Fruit fly (Drosophila melanogaster) whole organism, prepupa: Measurements from ENCODE around the gene slp1.

Experiments
- Blimp-1 ChIP-seq: fragments of 200-800 bp; sonication (Bioruptor generic); optimal IDR thresholded peaks from 3 replicates; lab custom pipeline; 2017; ENCODE audit warnings: missing biosample characterization, missing genetic modification characterization, mild to moderate bottlenecking, moderate library complexity, missing genetic modification reagents
- CG10631 ChIP-seq: fragments of 200-800 bp; sonication (Bioruptor generic); optimal IDR thresholded peaks from 2 replicates; lab custom pipeline; 2016; ENCODE audit warnings: missing biosample characterization, missing genetic modification characterization
- CG11294 ChIP-seq: fragments of 200-800 bp; sonication (Bioruptor generic); IDR thresholded peaks from 2 replicates; pipeline ENCODE4 v1.3.6; 2022; ENCODE audit warnings: missing biosample characterization, missing genetic modification characterization
- CG11762 ChIP-seq: fragments of 200-800 bp; sonication (Bioruptor generic); optimal IDR thresholded peaks from 3 replicates; lab custom pipeline; 2016; ENCODE audit warnings: missing biosample characterization, missing genetic modification characterization; ENCODE audit not compliant: insufficient read depth
- CG15336 ChIP-seq: fragments of 200-800 bp; sonication (Bioruptor generic); IDR thresholded peaks from 2 replicates; pipeline ENCODE4 v1.3.6; 2022; ENCODE audit warnings: missing biosample characterization, missing genetic modification characterization
- CG1621 ChIP-seq: fragments of 200-800 bp; sonication (Bioruptor generic); optimal IDR thresholded peaks from 3 replicates; lab custom pipeline; 2018; ENCODE audit warnings: missing biosample characterization, mild to moderate bottlenecking, missing genetic modification characterization
- CG3032 ChIP-seq: fragments of 200-800 bp; optimal IDR thresholded peaks from 2 replicates; lab custom pipeline; 2019; ENCODE audit warnings: missing biosample characterization, mild to moderate bottlenecking, missing genetic modification characterization, moderate library complexity
- CG31627 ChIP-seq: fragments of 200-800 bp; sonication (Bioruptor generic); optimal IDR thresholded peaks from 3 replicates; lab custom pipeline; 2016; ENCODE audit warnings: missing biosample characterization, missing genetic modification characterization
- CG32006 ChIP-seq: fragments of 200-800 bp; sonication (Bioruptor generic); optimal IDR thresholded peaks from 3 replicates; lab custom pipeline; 2017; ENCODE audit warnings: missing biosample characterization, mild to moderate bottlenecking, missing genetic modification characterization
- CG4318 ChIP-seq: fragments of 200-800 bp; sonication (Bioruptor generic); optimal IDR thresholded peaks from 3 replicates; lab custom pipeline; 2017; ENCODE audit warnings: missing biosample characterization, mild to moderate bottlenecking, missing genetic modification characterization
- CG6276 ChIP-seq: fragments of 200-800 bp; sonication (Bioruptor generic); optimal IDR thresholded peaks from 2 replicates; lab custom pipeline; 2017; ENCODE audit warnings: missing biosample characterization, mild to moderate bottlenecking, missing genetic modification characterization
- CG6792 ChIP-seq: fragments of 200-800 bp; sonication (Bioruptor generic); optimal IDR thresholded peaks from 3 replicates; lab custom pipeline; 2016; ENCODE audit warnings: missing biosample characterization, missing genetic modification characterization
- CG8119 ChIP-seq: fragments of 200-800 bp; sonication (Bioruptor generic); IDR thresholded peaks from 3 replicates; pipeline ENCODE4 v1.3.6; 2022; ENCODE audit warnings: missing biosample characterization, missing genetic modification characterization
- CG8319 ChIP-seq: fragments of 200-800 bp; sonication (Bioruptor generic); optimal IDR thresholded peaks from 3 replicates; lab custom pipeline; 2016; ENCODE audit warnings: missing biosample characterization, missing genetic modification characterization
- Eip75B ChIP-seq: fragments of 200-800 bp; sonication (Bioruptor generic); optimal IDR thresholded peaks from 3 replicates; lab custom pipeline; 2016; ENCODE audit warnings: missing biosample characterization, missing genetic modification characterization
- Eip78C ChIP-seq: fragments of 200-800 bp; sonication (Bioruptor generic); peaks from one replicate; lab custom pipeline; 2016; ENCODE audit warnings: missing biosample characterization, missing genetic modification characterization
- Ets21C ChIP-seq: fragments of 200-800 bp; sonication (Bioruptor generic); optimal IDR thresholded peaks from 3 replicates; lab custom pipeline; 2016; ENCODE audit warnings: missing biosample characterization, missing genetic modification characterization
- Ets96B ChIP-seq: fragments of 200-800 bp; optimal IDR thresholded peaks from 2 replicates; lab custom pipeline; 2019; ENCODE audit warnings: missing biosample characterization, mild to moderate bottlenecking, missing genetic modification characterization, moderate library complexity
- Gug ChIP-seq: fragments of 200-800 bp; sonication (Bioruptor generic); IDR thresholded peaks from 2 replicates; pipeline ENCODE4 v1.3.6; 2022; ENCODE audit warnings: missing biosample characterization, missing genetic modification characterization
- Hr38 ChIP-seq: sonication (Bioruptor generic); optimal IDR thresholded peaks from 2 replicates; lab custom pipeline; 2016; ENCODE audit warnings: missing biosample characterization, missing genetic modification characterization
- Hr39 ChIP-seq: fragments of 200-800 bp; sonication (Bioruptor generic); optimal IDR thresholded peaks from 2 replicates; lab custom pipeline; 2016; ENCODE audit warnings: missing biosample characterization, missing genetic modification characterization
- Hr4 ChIP-seq: fragments of 200-800 bp; sonication (Bioruptor generic); optimal IDR thresholded peaks from 3 replicates; lab custom pipeline; 2016; ENCODE audit warnings: missing biosample characterization, missing genetic modification characterization
- Lpt ChIP-seq: fragments of 200-800 bp; sonication (Bioruptor generic); optimal IDR thresholded peaks from 3 replicates; lab custom pipeline; 2016; ENCODE audit warnings: missing biosample characterization, missing genetic modification characterization
- Met ChIP-seq: fragments of 200-800 bp; sonication (Bioruptor generic); optimal IDR thresholded peaks from 3 replicates; lab custom pipeline; 2016; ENCODE audit warnings: missing biosample characterization, missing genetic modification characterization
- OdsH ChIP-seq: fragments of 200-800 bp; sonication (Bioruptor generic); optimal IDR thresholded peaks from 3 replicates; lab custom pipeline; 2016; ENCODE audit warnings: missing biosample characterization, missing genetic modification characterization
- Smox ChIP-seq: fragments of 200-800 bp; sonication (Bioruptor generic); optimal IDR thresholded peaks from 3 replicates; lab custom pipeline; 2016; ENCODE audit warnings: missing biosample characterization, missing genetic modification characterization
- Sox102F ChIP-seq: fragments of 200-800 bp; sonication (Bioruptor generic); optimal IDR thresholded peaks from 2 replicates; lab custom pipeline; 2016; ENCODE audit warnings: missing biosample characterization, mild to moderate bottlenecking, missing genetic modification characterization
- Sox14 ChIP-seq: fragments of 200-800 bp; sonication (Bioruptor generic); optimal IDR thresholded peaks from 3 replicates; lab custom pipeline; 2016; ENCODE audit warnings: missing biosample characterization, missing genetic modification characterization
- Sox15 ChIP-seq: fragments of 200-800 bp; sonication (Bioruptor generic); optimal IDR thresholded peaks from 3 replicates; lab custom pipeline; 2016; ENCODE audit warnings: missing biosample characterization, missing genetic modification characterization
- achi ChIP-seq: fragments of 200-800 bp; sonication (Bioruptor generic); optimal IDR thresholded peaks from 3 replicates; lab custom pipeline; 2016; ENCODE audit warnings: missing biosample characterization, missing genetic modification characterization
- acj6 ChIP-seq: fragments of 200-800 bp; sonication (Bioruptor generic); optimal IDR thresholded peaks from 3 replicates; lab custom pipeline; 2016; ENCODE audit warnings: missing biosample characterization, missing genetic modification characterization
- dsx ChIP-seq: fragments of 200-800 bp; optimal IDR thresholded peaks from 3 replicates; lab custom pipeline; 2019; ENCODE audit warnings: missing biosample characterization, mild to moderate bottlenecking, missing genetic modification characterization, moderate library complexity; ENCODE audit not compliant: poor library complexity, severe bottlenecking
- eg ChIP-seq: fragments of 200-800 bp; sonication (Bioruptor generic); IDR thresholded peaks from 3 replicates; pipeline ENCODE4 v1.3.6; 2022; ENCODE audit warnings: missing biosample characterization, missing genetic modification characterization
- fd59A ChIP-seq: fragments of 200-800 bp; sonication (Bioruptor generic); optimal IDR thresholded peaks from 2 replicates; lab custom pipeline; 2017; ENCODE audit warnings: missing biosample characterization, mild to moderate bottlenecking, missing genetic modification characterization, missing genetic modification reagents
- fkh ChIP-seq: fragments of 200-800 bp; sonication (Bioruptor generic); optimal IDR thresholded peaks from 3 replicates; lab custom pipeline; 2017; ENCODE audit warnings: missing biosample characterization, mild to moderate bottlenecking, missing genetic modification characterization, moderate library complexity
- lz ChIP-seq: fragments of 200-800 bp; sonication (Bioruptor generic); optimal IDR thresholded peaks from 3 replicates; lab custom pipeline; 2016; ENCODE audit warnings: missing biosample characterization, missing genetic modification characterization
- net ChIP-seq: fragments of 200-800 bp; sonication (Bioruptor generic); optimal IDR thresholded peaks from 3 replicates; lab custom pipeline; 2016; ENCODE audit warnings: missing biosample characterization, missing genetic modification characterization
- salr ChIP-seq, 2 experiments: fragments of 200-800 bp; sonication (Bioruptor generic); optimal IDR thresholded peaks; 3 replicates each; lab custom pipeline; 2016 to 2018; ENCODE audit warnings: missing biosample characterization in 2 of 2, missing genetic modification characterization in 2 of 2, mild to moderate bottlenecking in 1 of 2
- spab ChIP-seq: fragments of 200-800 bp; sonication (Bioruptor generic); optimal IDR thresholded peaks from 2 replicates; lab custom pipeline; 2017; ENCODE audit warnings: missing biosample characterization, mild to moderate bottlenecking, missing genetic modification characterization, missing genetic modification reagents
- ss ChIP-seq, 2 experiments: fragments of 200-800 bp; sonication (Bioruptor generic); optimal IDR thresholded peaks; 2 replicates in 1 of 2; 3 replicates in 1 of 2; lab custom pipeline; 2017 to 2018; ENCODE audit warnings: mild to moderate bottlenecking in 2 of 2, missing biosample characterization in 2 of 2, missing genetic modification characterization in 2 of 2, moderate library complexity in 1 of 2
- svp ChIP-seq: fragments of 200-800 bp; sonication (Bioruptor generic); peaks from one replicate; lab custom pipeline; 2016; ENCODE audit warnings: missing biosample characterization, missing genetic modification characterization
- topi ChIP-seq: fragments of 200-800 bp; sonication (Bioruptor generic); optimal IDR thresholded peaks from 3 replicates; lab custom pipeline; 2016; ENCODE audit warnings: missing biosample characterization, missing genetic modification characterization
- vri ChIP-seq: fragments of 200-800 bp; sonication (Bioruptor generic); optimal IDR thresholded peaks from 3 replicates; lab custom pipeline; 2016; ENCODE audit warnings: missing biosample characterization, mild to moderate bottlenecking, missing genetic modification characterization

slp1 gene

DNA sequence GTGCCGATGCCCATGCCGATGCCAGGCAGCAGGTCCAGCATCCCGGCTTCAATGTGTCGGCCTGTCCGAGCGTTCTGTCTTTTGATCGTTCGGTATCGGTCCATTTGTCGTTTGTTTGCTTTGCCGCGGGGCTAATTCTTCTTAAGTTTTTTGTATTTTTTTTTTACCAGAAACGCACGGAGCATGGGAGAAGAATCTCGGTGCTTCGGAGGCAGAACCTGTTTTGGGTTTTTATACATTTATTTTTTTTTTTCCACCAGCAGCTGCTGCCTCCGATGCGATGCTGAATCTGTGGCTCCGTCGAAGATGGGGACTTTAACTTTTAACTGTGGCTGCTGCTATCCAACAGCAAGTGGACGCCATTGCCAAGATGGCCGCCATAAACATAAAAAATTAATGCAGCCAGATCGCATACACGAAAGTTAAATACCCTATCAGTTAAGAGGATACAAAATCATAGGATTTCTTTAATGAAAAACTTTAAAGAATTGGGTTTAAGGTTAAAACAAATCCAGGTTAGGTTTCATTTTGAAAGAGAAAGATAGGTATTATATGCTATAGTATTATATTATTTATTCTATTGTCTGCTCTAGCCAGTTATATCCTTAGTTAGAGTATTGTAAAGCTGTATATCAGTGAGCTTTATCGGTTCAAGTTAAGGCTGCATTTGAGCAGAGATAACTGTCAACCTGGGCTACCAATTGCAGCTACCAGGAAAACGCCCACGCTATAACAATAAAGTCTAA lies 44.2 kb upstream of the slp1 start (continued):
- TF ChIP-seq fd59A (peak; percentile 64), topi (GFP tag; lab: Kevin White, UChicago) (peak; percentile 63), eg (GFP tag; lab: Robert Waterston, UW) (peak; percentile 73; the same call in 2 of the 3 replicates), Lpt (no peak), Eip75B (GFP tag; lab: Kevin White, UChicago) (peak; percentile 72), acj6 (GFP tag; lab: Kevin White, UChicago) (peak; percentile 78), Blimp-1 (GFP tag; lab: Kevin White, UChicago) (peak; percentile 35), Hr4 (peak; percentile 40), svp (GFP tag; lab: Kevin White, UChicago) (peak; percentile 85), Sox14 (GFP tag; lab: Kevin White, UChicago) (peak; percentile 56), CG3032 (peak; percentile 54), Met (GFP tag; lab: Kevin White, UChicago) (peak; percentile 78), Gug (peak; percentile 46), CG8119 (peak; percentile 78; the same call in 2 of the 3 replicates), CG32006 (GFP tag; lab: Kevin White, UChicago) (peak; percentile 59), OdsH (GFP tag; lab: Kevin White, UChicago) (peak; percentile 80)

DNA sequence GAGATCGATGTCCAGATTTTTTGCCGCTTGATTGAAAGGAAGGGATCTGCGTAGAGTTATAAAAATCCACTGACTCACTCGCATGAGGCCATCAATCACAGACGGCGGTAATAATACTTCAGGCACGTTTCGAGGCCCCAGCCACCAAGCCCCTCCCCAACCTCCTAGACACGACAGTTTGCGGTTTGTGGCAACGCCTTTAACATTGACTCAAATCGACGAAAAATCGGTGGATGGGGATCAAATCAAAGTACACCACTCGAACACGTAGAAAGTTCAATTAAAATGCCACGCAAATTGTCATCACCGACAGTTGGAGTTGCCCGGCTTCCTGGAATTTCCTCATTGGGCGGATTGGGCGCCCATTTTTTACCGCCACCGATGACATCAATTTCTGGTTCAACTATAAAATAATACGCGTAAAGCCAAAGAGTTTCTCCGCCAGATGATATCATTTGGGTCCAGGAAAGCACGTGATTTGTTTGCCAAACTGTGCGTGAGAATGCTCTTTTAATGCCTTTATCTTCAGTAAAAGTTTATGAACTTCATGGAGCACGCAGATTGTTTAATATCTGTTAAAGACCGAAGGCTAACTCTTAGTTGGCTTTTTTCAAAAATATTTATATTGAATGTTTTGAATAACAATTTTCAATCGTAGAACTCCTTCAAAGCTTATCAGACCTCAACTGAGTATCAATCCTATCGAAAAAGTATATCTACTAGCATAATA lies 41.0 kb upstream of the slp1 start, which contains the start of gene CG31960:
CG31960 (plus strand) TSS at position 680 of the 730 bp plus-strand sequence.
- TF ChIP-seq CG31627 (GFP tag; lab: Kevin White, UChicago) (no peak), ss (GFP tag; optimal IDR thresholded peaks at IDR 0.05; lab: Kevin White, UChicago) (peak in 1 of 2 experiments; percentile 7), acj6 (GFP tag; lab: Kevin White, UChicago) (no peak), Sox15 (GFP tag; lab: Kevin White, UChicago) (no peak), CG3032 (no peak), lz (GFP tag; lab: Kevin White, UChicago) (no peak), Sox102F (no peak), Ets21C (no peak), CG11762 (GFP tag; lab: Kevin White, UChicago) (no peak), Eip78C (GFP tag; lab: Kevin White, UChicago) (peak; percentile 41), salr (GFP tag; optimal IDR thresholded peaks at IDR 0.05; lab: Kevin White, UChicago) (no peak), Eip75B (GFP tag; lab: Kevin White, UChicago) (no peak), dsx (GFP tag; lab: Kevin White, UChicago) (no peak), eg (GFP tag; lab: Robert Waterston, UW) (no peak), Blimp-1 (GFP tag; lab: Kevin White, UChicago) (no peak), CG6276 (no peak)

DNA sequence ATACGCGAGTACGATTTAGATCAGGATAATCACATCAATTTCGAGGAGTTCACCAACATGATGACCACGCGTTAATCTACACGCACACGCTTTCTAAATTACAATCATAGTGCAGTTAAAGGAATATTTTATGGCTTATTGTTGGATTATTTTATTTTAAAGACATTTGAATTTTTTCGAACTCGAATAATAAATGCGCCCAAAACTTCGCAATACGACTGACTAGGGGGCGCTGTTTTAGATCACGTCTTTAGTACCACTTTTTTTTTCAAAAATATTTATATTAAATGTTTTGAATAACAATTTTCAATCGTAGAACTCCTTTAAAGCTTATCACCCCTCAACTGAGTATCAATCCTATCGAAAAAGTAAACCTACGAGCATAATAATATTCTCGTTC lies 40.1 kb upstream of the slp1 start:
- TF ChIP-seq CG15336 (GFP tag; lab: Robert Waterston, UW) (no peak), Hr38 (GFP tag; lab: Kevin White, UChicago) (no peak), Eip78C (GFP tag; lab: Kevin White, UChicago) (peak; percentile 56)

DNA sequence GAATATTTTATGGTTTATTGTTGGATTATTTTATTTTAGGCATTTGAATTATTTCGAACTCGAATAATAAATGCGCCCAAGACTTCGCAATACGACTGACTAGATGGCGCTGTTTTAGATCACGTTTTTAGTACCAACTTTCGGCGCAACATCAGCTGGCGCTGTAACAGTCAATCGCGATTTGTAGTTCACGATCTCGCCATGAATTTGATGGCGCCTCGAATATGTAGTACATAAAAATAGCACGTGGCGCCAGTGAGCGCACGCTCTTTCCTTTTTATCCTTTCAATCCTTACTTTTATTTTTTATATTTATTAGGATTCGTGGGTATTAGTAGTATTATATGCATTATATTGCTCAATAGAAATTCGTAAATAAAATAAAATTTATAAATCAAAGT lies 39.2 kb upstream of the slp1 start:
- TF ChIP-seq vri (GFP tag; lab: Kevin White, UChicago) = peak; percentile 22
- TF ChIP-seq CG8119 = no peak
- peak; percentile 32 for TF ChIP-seq achi (GFP tag; lab: Kevin White, UChicago)
- TF ChIP-seq fkh (GFP tag; lab: Kevin White, UChicago) = no peak
- no peak for TF ChIP-seq CG1621 (tag; lab: Kevin White, UChicago)
- peak; percentile 47 for TF ChIP-seq CG6792 (GFP tag; lab: Kevin White, UChicago)
- peak; percentile 75 for TF ChIP-seq Met (GFP tag; lab: Kevin White, UChicago)
- no peak for TF ChIP-seq spab (GFP tag; lab: Kevin White, UChicago)
- TF ChIP-seq Ets21C = peak; percentile 51
- no peak for TF ChIP-seq CG4318 (GFP tag; lab: Kevin White, UChicago)
- peak; percentile 28 for TF ChIP-seq Hr4
- no peak for TF ChIP-seq CG11294 (GFP tag; lab: Robert Waterston, UW)
- peak; percentile 87 for TF ChIP-seq Hr39 (GFP tag; lab: Kevin White, UChicago)
- no peak for TF ChIP-seq Blimp-1 (GFP tag; lab: Kevin White, UChicago)
- TF ChIP-seq CG8319 (GFP tag; lab: Kevin White, UChicago) = peak; percentile 32
- peak; percentile 64 for TF ChIP-seq Smox (GFP tag; lab: Kevin White, UChicago)
- peak; percentile 68 for TF ChIP-seq net (GFP tag; lab: Kevin White, UChicago)
- no peak for TF ChIP-seq CG15336 (GFP tag; lab: Robert Waterston, UW)
- TF ChIP-seq CG10631 (GFP tag; lab: Kevin White, UChicago) = peak; percentile 28
- TF ChIP-seq Sox14 (GFP tag; lab: Kevin White, UChicago) = peak; percentile 77
- TF ChIP-seq Eip75B (GFP tag; lab: Kevin White, UChicago) = no peak
- no peak for TF ChIP-seq Ets96B
